Fruit fly (Drosophila melanogaster): ENCODE measurements around the gene Obp8a.
A peak's percentile ranks its signal among the peaks of the same experiment; 100 is the strongest.

The Obp8a gene

dm6 chrX:9193604-9194003 lies 21.1 kb upstream of the Obp8a start, which contains the start of gene CG12106 (continued):
- peak; percentile 8 for TF ChIP-seq cwo (GFP tag; optimal IDR thresholded peaks at IDR 0.05)
- TF ChIP-seq run (tag; optimal IDR thresholded peaks at IDR 0.05), result no peak
- no peak for TF ChIP-seq CG1647 (GFP tag; optimal IDR thresholded peaks at IDR 0.05)
- peak; percentile 32; the same call in 1 of the 2 replicates for TF ChIP-seq onecut (GFP tag; IDR thresholded peaks at IDR 0.05)
- TF ChIP-seq CG34224 (GFP tag; IDR thresholded peaks at IDR 0.05; ENCODE audit: partially characterized antibody), result no peak
- no peak for TF ChIP-seq CG14965 (GFP tag; optimal IDR thresholded peaks at IDR 0.05; ENCODE audit: borderline replicate concordance)
- no peak for TF ChIP-seq gcm2 (GFP tag; optimal IDR thresholded peaks at IDR 0.05)
- TF ChIP-seq nmo (GFP tag; optimal IDR thresholded peaks at IDR 0.05), result peak; percentile 55
- TF ChIP-seq Dfd (GFP tag; optimal IDR thresholded peaks at IDR 0.05), result no peak
- no peak for TF ChIP-seq CG7928 (GFP tag; optimal IDR thresholded peaks at IDR 0.05)
- TF ChIP-seq CG9797 (GFP tag; optimal IDR thresholded peaks at IDR 0.05), result no peak
- no peak for TF ChIP-seq CG14860 (GFP tag; IDR thresholded peaks at IDR 0.05; ENCODE audit: partially characterized antibody)
- no peak for TF ChIP-seq CG42726 (GFP tag; IDR thresholded peaks at IDR 0.05; ENCODE audit: partially characterized antibody)
- TF ChIP-seq CG10274 (GFP tag; optimal IDR thresholded peaks at IDR 0.05), result peak; percentile 36
- no peak for TF ChIP-seq her (GFP tag; optimal IDR thresholded peaks at IDR 0.05)
- peak in 1 of 2 experiments; percentile 46 for TF ChIP-seq bsh (GFP tag; optimal IDR thresholded peaks at IDR 0.05)
- no peak for TF ChIP-seq CG8290 (GFP tag; optimal IDR thresholded peaks at IDR 0.05)
- peak in 1 of 2 experiments; percentile 72 for TF ChIP-seq CG8290 (tag; optimal IDR thresholded peaks at IDR 0.05)
- no peak for TF ChIP-seq Optix (GFP tag; IDR thresholded peaks at IDR 0.05)
- TF ChIP-seq CG2116 (GFP tag; optimal IDR thresholded peaks at IDR 0.05), result peak; percentile 3
- TF ChIP-seq ken (GFP tag; IDR thresholded peaks at IDR 0.05), result no peak
- TF ChIP-seq sim (GFP tag; IDR thresholded peaks at IDR 0.05), result no peak
- no peak for TF ChIP-seq Fer2 (tag; optimal IDR thresholded peaks at IDR 0.05)
- TF ChIP-seq CG30431 (GFP tag; optimal IDR thresholded peaks at IDR 0.05), result no peak
- no peak for TF ChIP-seq Usf (GFP tag; optimal IDR thresholded peaks at IDR 0.05)
- peak; percentile 0 for TF ChIP-seq CG3995 (GFP tag; optimal IDR thresholded peaks at IDR 0.05)
- TF ChIP-seq Gsc (GFP tag; IDR thresholded peaks at IDR 0.05), result no peak
- TF ChIP-seq CG7556 (GFP tag; optimal IDR thresholded peaks at IDR 0.05), result no peak
- no peak for TF ChIP-seq CG15011 (GFP tag; optimal IDR thresholded peaks at IDR 0.05)
- no peak for TF ChIP-seq so (GFP tag; IDR thresholded peaks at IDR 0.05)
- TF ChIP-seq CG10366 (GFP tag; IDR thresholded peaks at IDR 0.05), result peak; percentile 36; the same call in 1 of the 2 replicates
- TF ChIP-seq sc (optimal IDR thresholded peaks at IDR 0.05), result no peak
- no peak for TF ChIP-seq sc (GFP tag; optimal IDR thresholded peaks at IDR 0.05)
- TF ChIP-seq CG5180 (GFP tag; optimal IDR thresholded peaks at IDR 0.05), result no peak
- peak; percentile 33; the same call in 1 of the 2 replicates for TF ChIP-seq CG31441 (GFP tag; IDR thresholded peaks at IDR 0.05)
- peak; percentile 98 for TF ChIP-seq grau (tag; optimal IDR thresholded peaks at IDR 0.05)
- no peak for TF ChIP-seq corto (GFP tag; optimal IDR thresholded peaks at IDR 0.05)
- no peak for TF ChIP-seq MESR4 (GFP tag; optimal IDR thresholded peaks at IDR 0.05)
- TF ChIP-seq Sry-β (GFP tag; optimal IDR thresholded peaks at IDR 0.05), result no peak
- peak; percentile 9 for TF ChIP-seq dmrt11E (tag; optimal IDR thresholded peaks at IDR 0.05)
- TF ChIP-seq CG4617 (GFP tag; optimal IDR thresholded peaks at IDR 0.05; ENCODE audit: borderline replicate concordance), result peak; percentile 23
- TF ChIP-seq CG10462 (GFP tag; optimal IDR thresholded peaks at IDR 0.05), result no peak
- TF ChIP-seq amos (GFP tag; IDR thresholded peaks at IDR 0.05; ENCODE audit: partially characterized antibody), result no peak
- no peak for TF ChIP-seq CG16813 (GFP tag; IDR thresholded peaks at IDR 0.05; ENCODE audit: partially characterized antibody)
- no peak for TF ChIP-seq tup (GFP tag; optimal IDR thresholded peaks at IDR 0.05)
- no peak for TF ChIP-seq scrt (GFP tag; optimal IDR thresholded peaks at IDR 0.05)
- TF ChIP-seq Taf1 (GFP tag; IDR thresholded peaks at IDR 0.05), result no peak
- no peak for TF ChIP-seq CG1792 (GFP tag; optimal IDR thresholded peaks at IDR 0.05)
- TF ChIP-seq Dp (GFP tag; optimal IDR thresholded peaks at IDR 0.05), result peak; percentile 24
- TF ChIP-seq hkb (optimal IDR thresholded peaks at IDR 0.05), result no peak
- TF ChIP-seq hkb (GFP tag; IDR thresholded peaks at IDR 0.05), result peak; percentile 53

Measured in whole organism, embryonic.